Fruit fly (Drosophila melanogaster): ENCODE measurements around the gene cad.
A peak's percentile ranks its signal among the peaks of the same experiment; 100 is the strongest.

The cad gene

dm6 chr2L:20734066-20734686 is 36.4 kb upstream of the cad start, which contains the start of gene TM9SF2 (continued):
- TF ChIP-seq Dll (GFP tag; IDR thresholded peaks at IDR 0.05; ENCODE audit: partially characterized antibody) (no peak), Hey (tag; optimal IDR thresholded peaks at IDR 0.05) (no peak), CG8765 (GFP tag; IDR thresholded peaks at IDR 0.05) (no peak), bowl (GFP tag; IDR thresholded peaks at IDR 0.05) (no peak), zfh1 (GFP tag; IDR thresholded peaks at IDR 0.05) (0 out of 3 replicates have a peak, but pooled peaks have one; percentile 27), ERR (GFP tag; optimal IDR thresholded peaks at IDR 0.05) (no peak), CG12104 (GFP tag; optimal IDR thresholded peaks at IDR 0.05) (no peak), wdn (GFP tag; IDR thresholded peaks at IDR 0.05) (no peak), zf30C (GFP tag; optimal IDR thresholded peaks at IDR 0.05) (no peak), CG18764 (GFP tag; optimal IDR thresholded peaks at IDR 0.05) (no peak), CG6854 (GFP tag; optimal IDR thresholded peaks at IDR 0.05) (no peak), kni (GFP tag; optimal IDR thresholded peaks at IDR 0.05) (no peak), CG18011 (GFP tag; optimal IDR thresholded peaks at IDR 0.05) (peak; percentile 2), Atf-2 (GFP tag; optimal IDR thresholded peaks at IDR 0.05) (no peak), fd96Cb (tag; optimal IDR thresholded peaks at IDR 0.05) (no peak), klu (GFP tag; IDR thresholded peaks at IDR 0.05) (no peak), CG31388 (GFP tag; optimal IDR thresholded peaks at IDR 0.05) (no peak), fd3F (GFP tag; optimal IDR thresholded peaks at IDR 0.05) (no peak), CG15479 (GFP tag; optimal IDR thresholded peaks at IDR 0.05) (no peak), ase (GFP tag; IDR thresholded peaks at IDR 0.05) (peak; percentile 13; the same call in 1 of the 3 replicates), p53 (GFP tag; optimal IDR thresholded peaks at IDR 0.05) (no peak), yki (optimal IDR thresholded peaks at IDR 0.05) (no peak), Hr3 (GFP tag; optimal IDR thresholded peaks at IDR 0.05) (peak; percentile 35), tll (GFP tag; optimal IDR thresholded peaks at IDR 0.05) (no peak), shn (GFP tag; optimal IDR thresholded peaks at IDR 0.05) (no peak), CG2712 (tag; optimal IDR thresholded peaks at IDR 0.05) (no peak), insv (GFP tag; optimal IDR thresholded peaks at IDR 0.05) (no peak), nmo (GFP tag; optimal IDR thresholded peaks at IDR 0.05) (peak; percentile 30), unpg (GFP tag; optimal IDR thresholded peaks at IDR 0.05) (no peak), Trl (optimal IDR thresholded peaks at IDR 0.05) (no peak), Trl (GFP tag; optimal IDR thresholded peaks at IDR 0.05) (no peak), CG17568 (GFP tag; optimal IDR thresholded peaks at IDR 0.05) (no peak), Six4 (GFP tag; optimal IDR thresholded peaks at IDR 0.05) (no peak), gfzf (GFP tag; optimal IDR thresholded peaks at IDR 0.05) (peak; percentile 41), Poxn (GFP tag; IDR thresholded peaks at IDR 0.05) (no peak), pita (GFP tag; optimal IDR thresholded peaks at IDR 0.05) (no peak), hbn (GFP tag; IDR thresholded peaks at IDR 0.05; ENCODE audit: partially characterized antibody) (no peak), Dad (GFP tag; optimal IDR thresholded peaks at IDR 0.05) (no peak), CG6689 (GFP tag; IDR thresholded peaks at IDR 0.05) (no peak), stwl (tag; optimal IDR thresholded peaks at IDR 0.05) (no peak), slp2 (GFP tag; optimal IDR thresholded peaks at IDR 0.05) (no peak), CG17361 (GFP tag; IDR thresholded peaks at IDR 0.05) (no peak; the same call in 2 of the 3 replicates), CG10462 (GFP tag; optimal IDR thresholded peaks at IDR 0.05) (no peak), CG16815 (GFP tag; optimal IDR thresholded peaks at IDR 0.05) (no peak), CG32772 (GFP tag; IDR thresholded peaks at IDR 0.05) (no peak), CG12155 (GFP tag; optimal IDR thresholded peaks at IDR 0.05) (peak; percentile 22), CoRest (tag; optimal IDR thresholded peaks at IDR 0.05) (peak; percentile 60), CG17385 (GFP tag; optimal IDR thresholded peaks at IDR 0.05) (peak; percentile 33), CG6765 (GFP tag; optimal IDR thresholded peaks at IDR 0.05) (no peak), gce (GFP tag; IDR thresholded peaks at IDR 0.05) (0 out of 3 replicates have a peak, but pooled peaks have one; percentile 10), CG12769 (tag; optimal IDR thresholded peaks at IDR 0.05) (no peak)

All from whole organism, embryonic.